Fruit fly (Drosophila melanogaster) whole organism, pupa: ENCODE data around the gene Wnt4.
A peak's percentile ranks its signal among the peaks of the same experiment; 100 is the strongest.

Source experiments
- CG10348 ChIP-seq: fragments of 200-800 bp; sonication (Bioruptor generic); IDR thresholded peaks from 2 replicates; pipeline ENCODE4 v1.3.6; 2022; ENCODE audit warnings: missing biosample characterization, missing genetic modification characterization
- CG12605 ChIP-seq: fragments of 200-800 bp; sonication (Bioruptor generic); IDR thresholded peaks from 2 replicates; pipeline ENCODE4 v1.3.6; 2022; ENCODE audit warnings: missing biosample characterization, missing genetic modification characterization
- CG13204 ChIP-seq: fragments of 200-800 bp; sonication (Bioruptor generic); optimal IDR thresholded peaks from 2 replicates; lab custom pipeline; 2018; ENCODE audit warnings: missing biosample characterization, mild to moderate bottlenecking, missing genetic modification characterization, moderate library complexity
- CG14655 ChIP-seq: fragments of 200-800 bp; sonication (Bioruptor generic); optimal IDR thresholded peaks from 3 replicates; lab custom pipeline; 2017; ENCODE audit warnings: mild to moderate bottlenecking, missing biosample characterization, missing genetic modification reagents, missing genetic modification characterization
- CG15710 ChIP-seq: fragments of 200-800 bp; sonication (Bioruptor generic); optimal IDR thresholded peaks from 2 replicates; lab custom pipeline; 2018; ENCODE audit warnings: missing biosample characterization, mild to moderate bottlenecking, missing genetic modification characterization, moderate library complexity
- CG17806 ChIP-seq: fragments of 200-800 bp; sonication (Bioruptor generic); optimal IDR thresholded peaks from 2 replicates; lab custom pipeline; 2018; ENCODE audit warnings: missing biosample characterization, mild to moderate bottlenecking, missing genetic modification characterization, moderate library complexity
- CG32121 ChIP-seq: fragments of 200-800 bp; sonication (Bioruptor generic); IDR thresholded peaks from 2 replicates; pipeline ENCODE4 v1.3.6; 2022; ENCODE audit warnings: missing biosample characterization, missing genetic modification characterization
- CG34367 ChIP-seq: fragments of 200-800 bp; sonication (Bioruptor generic); optimal IDR thresholded peaks from 2 replicates; lab custom pipeline; 2018; ENCODE audit warnings: missing biosample characterization, mild to moderate bottlenecking, missing genetic modification characterization
- CG4496 ChIP-seq: fragments of 200-800 bp; sonication (Bioruptor generic); IDR thresholded peaks from 3 replicates; pipeline ENCODE4 v1.3.6; 2022; ENCODE audit warnings: missing biosample characterization, missing genetic modification characterization
- CG8159 ChIP-seq: fragments of 200-800 bp; sonication (Bioruptor generic); optimal IDR thresholded peaks from 3 replicates; lab custom pipeline; 2018; ENCODE audit warnings: missing biosample characterization, mild to moderate bottlenecking, missing genetic modification characterization, moderate library complexity
- CG8301 ChIP-seq: fragments of 200-800 bp; sonication (Bioruptor generic); optimal IDR thresholded peaks from 2 replicates; lab custom pipeline; 2018; ENCODE audit warnings: missing biosample characterization, mild to moderate bottlenecking, missing genetic modification characterization
- CG9948 ChIP-seq: fragments of 200-800 bp; sonication (Bioruptor generic); optimal IDR thresholded peaks from 2 replicates; lab custom pipeline; 2018; ENCODE audit warnings: missing biosample characterization, mild to moderate bottlenecking, missing genetic modification characterization, moderate library complexity
- D1 ChIP-seq: fragments of 200-800 bp; sonication (Bioruptor generic); optimal IDR thresholded peaks from 2 replicates; lab custom pipeline; 2018; ENCODE audit warnings: missing biosample characterization, mild to moderate bottlenecking, missing genetic modification characterization, moderate library complexity
- EcR ChIP-seq: fragments of 200-800 bp; sonication (Bioruptor generic); optimal IDR thresholded peaks from 3 replicates; lab custom pipeline; 2019; ENCODE audit warnings: missing biosample characterization, missing genetic modification characterization, mild to moderate bottlenecking, moderate library complexity, missing genetic modification reagents
- Ets98B ChIP-seq: fragments of 200-800 bp; sonication (Bioruptor generic); IDR thresholded peaks from 2 replicates; pipeline ENCODE4 v1.3.6; 2022; ENCODE audit warnings: missing biosample characterization, missing genetic modification characterization
- Pif1A ChIP-seq: fragments of 200-800 bp; sonication (Bioruptor generic); optimal IDR thresholded peaks from 3 replicates; lab custom pipeline; 2016; ENCODE audit warnings: missing biosample characterization, missing genetic modification characterization
- Pif1B ChIP-seq: fragments of 200-800 bp; sonication (Bioruptor generic); optimal IDR thresholded peaks from 3 replicates; lab custom pipeline; 2016; ENCODE audit warnings: missing biosample characterization, missing genetic modification characterization
- Snoo ChIP-seq: fragments of 200-800 bp; sonication (Bioruptor generic); optimal IDR thresholded peaks from 3 replicates; lab custom pipeline; 2017; ENCODE audit warnings: missing biosample characterization, mild to moderate bottlenecking, missing genetic modification characterization, inconsistent platforms
- fd96Ca ChIP-seq: fragments of 200-800 bp; sonication (Bioruptor generic); IDR thresholded peaks from 3 replicates; pipeline ENCODE4 v1.3.6; 2022; ENCODE audit warnings: missing biosample characterization, missing genetic modification characterization
- gl ChIP-seq: fragments of 200-800 bp; sonication (Bioruptor generic); optimal IDR thresholded peaks from 2 replicates; lab custom pipeline; 2018; ENCODE audit warnings: missing biosample characterization, mild to moderate bottlenecking, missing genetic modification characterization
- rn ChIP-seq: fragments of 200-800 bp; sonication (Bioruptor generic); IDR thresholded peaks from 2 replicates; pipeline ENCODE4 v1.3.6; 2022; ENCODE audit warnings: missing biosample characterization, missing genetic modification characterization

The Wnt4 gene

DNA sequence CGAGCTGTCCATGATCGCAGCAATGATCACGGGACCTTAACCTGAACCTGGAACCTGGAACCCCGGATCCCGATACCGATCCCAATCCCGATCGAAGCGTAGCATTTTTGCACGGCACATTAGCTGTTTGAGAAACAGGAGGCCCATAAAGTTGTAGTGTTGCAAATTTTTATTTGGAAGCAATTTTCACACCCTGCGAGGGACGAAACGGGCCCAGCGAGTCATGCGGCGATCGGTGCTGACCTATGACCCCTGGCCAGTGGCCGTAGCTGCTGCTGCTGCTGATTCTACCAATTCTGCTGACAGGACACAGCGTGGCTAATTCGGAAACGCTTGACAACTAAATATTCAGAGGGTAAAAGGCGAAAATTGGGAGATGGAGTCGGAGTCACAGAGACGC is 27.4 kb upstream of the Wnt4 start:
- TF ChIP-seq Pif1A (GFP tag; lab: Kevin White, UChicago) (no peak), CG15710 (tag; lab: Kevin White, UChicago) (no peak), rn (GFP tag; lab: Robert Waterston, UW) (no peak), CG32121 (GFP tag; lab: Robert Waterston, UW) (no peak), EcR (GFP tag; lab: Kevin White, UChicago) (no peak), D1 (tag; lab: Kevin White, UChicago) (no peak), CG34367 (tag; lab: Kevin White, UChicago) (no peak), CG17806 (tag; lab: Kevin White, UChicago) (no peak), Pif1B (GFP tag; lab: Kevin White, UChicago) (no peak), CG9948 (tag; lab: Kevin White, UChicago) (no peak), CG13204 (GFP tag; lab: Kevin White, UChicago) (no peak)
- TF ChIP-seq, all 21 proteins: peak for 0

DNA sequence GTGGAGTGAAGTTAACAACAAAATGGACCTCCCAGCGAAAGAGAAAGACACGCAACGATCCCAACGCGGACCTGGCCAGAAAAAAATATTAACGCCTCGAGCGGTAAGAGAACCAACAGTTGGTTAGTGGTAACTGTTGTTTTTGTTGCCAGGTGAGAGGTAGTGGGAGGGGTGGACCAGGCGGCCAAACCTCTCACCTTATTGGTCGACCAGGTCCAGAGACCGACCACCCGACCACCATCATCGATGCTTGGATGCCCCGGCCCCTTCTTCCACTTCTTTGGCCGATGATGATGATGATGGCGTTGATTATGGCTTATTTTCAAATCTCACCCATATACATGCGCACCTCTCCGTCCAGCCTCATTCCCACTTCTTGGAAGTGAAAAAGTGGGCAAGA is 26.3 kb upstream of the Wnt4 start:
- no peak for TF ChIP-seq CG8301
- TF ChIP-seq CG8159 (tag; lab: Kevin White, UChicago), result no peak
- no peak for TF ChIP-seq gl (tag; lab: Kevin White, UChicago)
- TF ChIP-seq EcR (GFP tag; lab: Kevin White, UChicago), result no peak
- TF ChIP-seq CG9948 (tag; lab: Kevin White, UChicago), result no peak
- TF ChIP-seq CG15710 (tag; lab: Kevin White, UChicago), result no peak
- no peak for TF ChIP-seq fd96Ca (GFP tag; lab: Robert Waterston, UW)
- TF ChIP-seq CG17806 (tag; lab: Kevin White, UChicago), result no peak
- no peak for TF ChIP-seq CG10348 (GFP tag; lab: Robert Waterston, UW)

DNA sequence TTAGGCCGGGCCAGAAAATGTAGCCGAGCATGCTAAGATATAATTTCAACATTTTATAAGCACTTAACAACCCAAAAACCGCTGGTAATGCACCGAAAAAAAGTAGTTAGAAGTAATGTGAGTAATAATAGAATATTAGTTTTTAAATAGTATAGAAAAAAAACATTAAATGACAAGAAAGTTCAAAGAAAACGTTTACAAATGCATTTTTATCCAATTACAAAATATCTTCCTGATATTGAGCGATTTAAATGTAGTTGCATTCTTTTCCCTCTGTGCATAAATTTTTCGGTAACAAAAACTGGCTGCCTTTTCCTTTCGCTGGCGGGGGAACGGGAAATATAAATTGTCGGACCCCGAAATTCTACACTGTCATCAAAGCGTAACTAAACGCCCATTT is 25.8 kb upstream of the Wnt4 start:
- no peak for TF ChIP-seq Ets98B (GFP tag; lab: Robert Waterston, UW)
- no peak for TF ChIP-seq fd96Ca (GFP tag; lab: Robert Waterston, UW)
- TF ChIP-seq CG17806 (tag; lab: Kevin White, UChicago), result no peak
- TF ChIP-seq rn (GFP tag; lab: Robert Waterston, UW), result no peak
- TF ChIP-seq Pif1A (GFP tag; lab: Kevin White, UChicago), result no peak
- TF ChIP-seq CG4496 (GFP tag; lab: Robert Waterston, UW), result no peak
- TF ChIP-seq CG14655 (GFP tag; lab: Kevin White, UChicago), result no peak
- no peak for TF ChIP-seq CG8159 (tag; lab: Kevin White, UChicago)
- no peak for TF ChIP-seq CG9948 (tag; lab: Kevin White, UChicago)
- no peak for TF ChIP-seq CG10348 (GFP tag; lab: Robert Waterston, UW)
- no peak for TF ChIP-seq EcR (GFP tag; lab: Kevin White, UChicago)
- TF ChIP-seq CG8301, result no peak
- TF ChIP-seq CG15710 (tag; lab: Kevin White, UChicago), result no peak
- TF ChIP-seq CG12605, result no peak
- TF ChIP-seq CG34367 (tag; lab: Kevin White, UChicago), result no peak
- TF ChIP-seq Snoo, result no peak
- TF ChIP-seq, all 21 proteins: peak for 0

DNA sequence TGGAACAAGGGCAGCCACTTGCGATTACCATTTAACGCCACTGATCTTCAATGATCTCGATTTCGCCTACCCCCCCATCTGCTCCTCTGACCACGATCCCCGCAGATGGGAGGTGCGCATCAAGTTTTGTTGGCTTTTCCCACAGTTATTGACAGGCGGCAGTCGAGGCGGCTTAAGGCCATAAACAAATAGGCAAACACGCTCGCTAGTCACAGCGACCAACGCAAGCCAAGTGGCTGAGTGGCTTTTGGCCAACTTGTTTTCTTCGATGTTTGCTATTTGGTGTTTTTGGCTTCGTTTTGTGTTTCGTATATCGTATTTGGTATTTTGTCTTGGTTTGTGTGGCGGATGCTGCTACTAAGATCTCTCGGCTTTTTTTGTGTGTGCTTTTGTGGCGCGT is 24.5 kb upstream of the Wnt4 start:
- TF ChIP-seq CG4496 (GFP tag; lab: Robert Waterston, UW), result 0 out of 3 replicates have a peak, but pooled peaks have one; percentile 14
- TF ChIP-seq Ets98B (GFP tag; lab: Robert Waterston, UW), result no peak; the same call in 1 of the 2 replicates
- TF ChIP-seq CG34367 (tag; lab: Kevin White, UChicago), result no peak
- TF ChIP-seq CG10348 (GFP tag; lab: Robert Waterston, UW), result 0 out of 2 replicates have a peak, but pooled peaks have one; percentile 30
- TF ChIP-seq, all 21 proteins: peak for 2

DNA sequence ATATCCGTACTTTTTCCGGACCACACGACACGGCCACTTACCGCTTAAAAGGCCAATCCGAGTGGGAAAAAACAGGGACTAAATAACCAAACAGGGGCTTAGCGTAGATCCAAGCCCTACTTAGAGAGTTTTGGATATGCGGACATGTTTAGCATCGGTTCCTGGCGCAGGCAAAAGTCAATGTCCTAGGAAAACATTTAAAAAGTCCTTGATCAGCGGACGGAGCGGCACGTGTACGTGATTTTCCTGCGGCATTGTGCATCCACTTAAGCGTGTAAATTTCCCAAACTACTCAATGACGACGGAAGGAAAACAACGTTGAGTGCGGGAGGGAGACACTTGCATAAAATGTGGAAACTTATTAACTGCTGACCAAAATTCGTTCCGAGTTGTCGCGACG is 23.0 kb upstream of the Wnt4 start:
- TF ChIP-seq D1 (tag; lab: Kevin White, UChicago) (no peak), CG9948 (tag; lab: Kevin White, UChicago) (no peak), rn (GFP tag; lab: Robert Waterston, UW) (no peak), CG15710 (tag; lab: Kevin White, UChicago) (no peak), CG13204 (GFP tag; lab: Kevin White, UChicago) (no peak), CG17806 (tag; lab: Kevin White, UChicago) (no peak), Pif1A (GFP tag; lab: Kevin White, UChicago) (no peak), Pif1B (GFP tag; lab: Kevin White, UChicago) (no peak), Ets98B (GFP tag; lab: Robert Waterston, UW) (no peak), CG34367 (tag; lab: Kevin White, UChicago) (no peak), CG4496 (GFP tag; lab: Robert Waterston, UW) (no peak), EcR (GFP tag; lab: Kevin White, UChicago) (no peak), CG12605 (no peak)

DNA sequence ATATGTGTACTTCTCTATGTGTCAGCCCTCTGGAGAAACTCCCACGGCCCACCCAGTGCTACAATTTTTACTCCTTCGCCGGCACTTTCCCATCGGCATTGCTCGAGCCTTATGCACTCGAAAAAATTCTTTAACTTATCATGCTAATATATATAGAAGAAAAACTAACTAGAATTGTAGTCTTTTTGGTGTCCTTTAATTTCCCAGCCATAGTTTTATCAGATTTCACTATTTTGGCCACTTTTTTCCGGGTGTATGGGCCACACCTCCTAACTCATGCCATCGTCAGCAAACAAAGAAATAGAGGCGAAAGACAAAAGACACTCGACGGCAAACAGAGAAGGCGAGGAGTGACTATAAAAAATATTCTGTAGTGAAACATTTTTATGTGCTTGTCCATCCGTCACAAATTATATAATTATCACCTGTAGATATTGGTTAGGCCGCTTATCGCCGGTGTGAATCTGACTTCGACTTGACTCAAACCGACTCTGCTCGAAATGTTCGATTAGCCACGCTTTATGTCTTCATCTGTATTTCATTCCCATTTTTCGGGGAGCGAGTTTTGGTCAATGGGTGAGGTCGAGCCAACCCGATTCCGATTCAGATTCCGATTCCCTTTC is 21.9 kb upstream of the Wnt4 start:
- TF ChIP-seq CG17806 (tag; lab: Kevin White, UChicago) (peak; percentile 8), rn (GFP tag; lab: Robert Waterston, UW) (no peak), CG14655 (GFP tag; lab: Kevin White, UChicago) (peak; percentile 11)
